Worm (Caenorhabditis elegans) whole organism, young adult: Measurements from ENCODE around the gene F46B6.13.

ENCODE experiments used
- F10E7.11 ChIP-seq: sonication (generic microtip); optimal IDR thresholded peaks from 2 replicates; lab custom pipeline; 2017; ENCODE audit warnings: mild to moderate bottlenecking, missing genetic modification characterization, moderate library complexity, missing compliant biosample characterization
- K12H6.12 ChIP-seq: fragments of 200-800 bp; sonication (Bioruptor generic); optimal IDR thresholded peaks from 2 replicates; lab custom pipeline; 2018; ENCODE audit warnings: mild to moderate bottlenecking, missing genetic modification characterization, missing compliant biosample characterization
- Y53F4B.3 ChIP-seq: fragments of 200-800 bp; sonication (Bioruptor generic); IDR thresholded peaks from 2 replicates; pipeline ENCODE4 v1.3.6; 2022; ENCODE audit warnings: missing genetic modification reagents, missing genetic modification characterization, missing compliant biosample characterization
- Y95B8A.8 ChIP-seq: fragments of 200-800 bp; sonication (Bioruptor generic); IDR thresholded peaks from 2 replicates; pipeline ENCODE4 v1.3.6; 2022; ENCODE audit warnings: missing genetic modification reagents, missing genetic modification characterization, missing compliant biosample characterization
- ama-1 ChIP-seq, 3 experiments: fragments of 150-350 bp in 1 of 3; sonication (generic microtip) in 2 of 3; optimal IDR thresholded peaks; 2 replicates each; lab custom pipeline; 2014 to 2018; ENCODE audit warnings: missing biosample characterization in 2 of 3, missing genetic modification characterization in 2 of 3, missing genetic modification reagents in 2 of 3
- ceh-91 ChIP-seq: fragments of 200-800 bp; sonication (Bioruptor generic); IDR thresholded peaks from 2 replicates; pipeline ENCODE4 v1.3.6; 2022; ENCODE audit warnings: missing genetic modification reagents, missing genetic modification characterization, missing compliant biosample characterization
- dpff-1 ChIP-seq: sonication (generic microtip); optimal IDR thresholded peaks from 2 replicates; lab custom pipeline; 2017; ENCODE audit warnings: mild to moderate bottlenecking, missing genetic modification characterization, missing compliant biosample characterization
- dpl-1 ChIP-seq: fragments of 150-350 bp; optimal IDR thresholded peaks from 2 replicates; lab custom pipeline; 2014; ENCODE audit warnings: missing biosample characterization, missing genetic modification reagents, missing genetic modification characterization
- hmg-20 ChIP-seq: fragments of 200-800 bp; sonication (Bioruptor generic); IDR thresholded peaks from 2 replicates; pipeline ENCODE4 v1.3.6; 2022; ENCODE audit warnings: missing genetic modification reagents, missing genetic modification characterization, missing compliant biosample characterization
- hrde-1 ChIP-seq: sonication (generic microtip); optimal IDR thresholded peaks from 2 replicates; lab custom pipeline; 2016; ENCODE audit warnings: missing genetic modification characterization, mild to moderate bottlenecking, missing compliant biosample characterization, moderate library complexity, missing genotype, missing genetic modification reagents, borderline replicate concordance
- nhr-90 ChIP-seq: sonication (generic microtip); optimal IDR thresholded peaks from 2 replicates; lab custom pipeline; 2016; ENCODE audit warnings: missing genotype, mild to moderate bottlenecking, missing genetic modification characterization, missing compliant biosample characterization
- snpc-4 ChIP-seq, 5 experiments: fragments of 150-350 bp in 1 of 5; sonication (generic microtip) in 4 of 5; optimal IDR thresholded peaks; 2 replicates each; lab custom pipeline; 2014 to 2018; ENCODE audit warnings: missing genetic modification characterization in 5 of 5, missing biosample characterization in 3 of 5, antibody characterized with exemption in 2 of 5, mild to moderate bottlenecking in 2 of 5, missing compliant biosample characterization in 2 of 5, missing genotype in 2 of 5, moderate library complexity in 2 of 5, missing genetic modification reagents in 1 of 5
- tbx-9 ChIP-seq: sonication (generic microtip); optimal IDR thresholded peaks from 2 replicates; lab custom pipeline; 2016; ENCODE audit warnings: borderline replicate concordance, missing genetic modification characterization, inconsistent platforms, missing compliant biosample characterization

DNA sequence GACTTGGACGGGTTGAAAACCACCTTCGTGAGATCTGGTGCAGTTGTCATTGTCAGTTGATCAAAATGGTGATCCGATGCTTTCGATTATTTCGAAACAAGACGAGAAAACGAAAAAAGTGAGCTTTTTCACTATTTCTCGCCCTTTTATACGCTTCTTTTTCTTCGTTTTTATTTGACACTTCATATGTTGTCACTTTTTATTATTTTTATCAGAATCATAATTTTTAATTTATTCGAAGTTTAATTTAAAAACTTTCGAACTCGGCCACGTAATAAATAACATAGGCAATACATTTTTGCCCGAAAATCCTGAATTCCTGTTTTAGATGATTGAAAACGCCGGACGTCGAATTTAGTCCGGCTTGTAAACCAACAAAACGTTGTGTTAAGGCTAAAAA is 44.5 kb downstream of the F46B6.13 start, which contains the start of gene F58E6.5:
- TF ChIP-seq ama-1 (optimal IDR thresholded peaks at IDR 0.05; lab: Kevin White, UChicago) (no peak), ama-1 (GFP tag; optimal IDR thresholded peaks at IDR 0.05; lab: Kevin White, UChicago) (no peak), Y53F4B.3 (no peak), K12H6.12 (tag; lab: Kevin White, UChicago) (no peak), nhr-90 (tag; lab: Kevin White, UChicago) (no peak), ceh-91 (GFP tag; lab: Robert Waterston, UW) (no peak), snpc-4 (GFP tag; optimal IDR thresholded peaks at IDR 0.05; lab: Kevin White, UChicago) (no peak), snpc-4 (tag; optimal IDR thresholded peaks at IDR 0.05; lab: Kevin White, UChicago) (no peak), Y95B8A.8 (GFP tag; lab: Robert Waterston, UW) (no peak), F10E7.11 (no peak), tbx-9 (no peak), hmg-20 (GFP tag; lab: Robert Waterston, UW) (no peak), hrde-1 (no peak), dpff-1 (tag; lab: Kevin White, UChicago) (no peak), dpl-1 (GFP tag; lab: Kevin White, UChicago) (no peak)
